Worm (Caenorhabditis elegans): ENCODE results near the gene cutl-1.
A peak's percentile ranks its signal among the peaks of the same experiment; 100 is the strongest.

- no peak for TF ChIP-seq aly-2 (tag; optimal IDR thresholded peaks at IDR 0.05)
- TF ChIP-seq zip-2 (tag; optimal IDR thresholded peaks at IDR 0.05), result no peak
- no peak for TF ChIP-seq lin-38 (GFP tag; IDR thresholded peaks at IDR 0.05)
- peak; percentile 23 for TF ChIP-seq nhr-25 (tag; optimal IDR thresholded peaks at IDR 0.05; ENCODE audit: borderline replicate concordance, insufficient read depth)
- no peak for TF ChIP-seq sdz-12 (GFP tag; optimal IDR thresholded peaks at IDR 0.05)
These were observed 35.6 kb downstream of the cutl-1 start for ce11 chrV:13370265-13370664.
